Fruit fly (Drosophila melanogaster) whole organism, embryonic: Measurements from ENCODE around the gene CG15878.
A peak's percentile ranks its signal among the peaks of the same experiment; 100 is the strongest.

ENCODE experiments used
- Asciz ChIP-seq: fragments of 200-800 bp; sonication (Bioruptor generic); optimal IDR thresholded peaks from 2 replicates; lab custom pipeline; 2017; ENCODE audit warnings: missing biosample characterization, mild to moderate bottlenecking, missing genetic modification characterization, missing genetic modification reagents
- CG10209 ChIP-seq: fragments of 200-800 bp; sonication (Bioruptor generic); optimal IDR thresholded peaks from 3 replicates; lab custom pipeline; 2017; ENCODE audit warnings: missing biosample characterization, mild to moderate bottlenecking, missing genetic modification characterization, missing genetic modification reagents
- CG11093 ChIP-seq: fragments of 200-800 bp; sonication (Bioruptor generic); IDR thresholded peaks from 3 replicates; pipeline ENCODE4 v1.3.6; 2022; ENCODE audit warnings: missing biosample characterization, missing genetic modification characterization
- CG11398 ChIP-seq: fragments of 200-800 bp; sonication (Bioruptor generic); optimal IDR thresholded peaks from 2 replicates; lab custom pipeline; 2016; ENCODE audit warnings: missing biosample characterization, missing genetic modification characterization
- CG11456 ChIP-seq: fragments of 200-800 bp; sonication (Bioruptor generic); IDR thresholded peaks from 3 replicates; pipeline ENCODE4 v1.3.6; 2022; ENCODE audit warnings: missing biosample characterization, missing genetic modification characterization
- CG1233 ChIP-seq: fragments of 200-800 bp; sonication (Bioruptor generic); optimal IDR thresholded peaks from 4 replicates; lab custom pipeline; 2018; ENCODE audit warnings: missing biosample characterization, mild to moderate bottlenecking, missing genetic modification characterization
- CG12391 ChIP-seq: fragments of 200-800 bp; sonication (Bioruptor generic); optimal IDR thresholded peaks from 3 replicates; lab custom pipeline; 2018; ENCODE audit warnings: missing biosample characterization, mild to moderate bottlenecking, missing genetic modification characterization, moderate library complexity
- CG12769 ChIP-seq: fragments of 200-800 bp; sonication (Bioruptor generic); optimal IDR thresholded peaks from 2 replicates; lab custom pipeline; 2019; ENCODE audit warnings: missing biosample characterization, mild to moderate bottlenecking, missing genetic modification characterization, moderate library complexity
- CG15696 ChIP-seq: fragments of 200-800 bp; sonication (Bioruptor generic); optimal IDR thresholded peaks from 2 replicates; lab custom pipeline; 2019; ENCODE audit warnings: missing biosample characterization, mild to moderate bottlenecking, missing genetic modification characterization, moderate library complexity
- CG16815 ChIP-seq: fragments of 200-800 bp; sonication (Bioruptor generic); optimal IDR thresholded peaks from 3 replicates; lab custom pipeline; 2017; ENCODE audit warnings: missing biosample characterization, mild to moderate bottlenecking, missing genetic modification characterization
- CG3065 ChIP-seq: fragments of 200-800 bp; sonication (Bioruptor generic); optimal IDR thresholded peaks from 2 replicates; lab custom pipeline; 2016; ENCODE audit warnings: missing biosample characterization, missing genetic modification characterization
- CG32772 ChIP-seq: fragments of 200-800 bp; sonication (Bioruptor generic); IDR thresholded peaks from 2 replicates; pipeline ENCODE4 v1.3.6; 2022; ENCODE audit warnings: missing biosample characterization, missing genetic modification characterization
- CG3407 ChIP-seq: fragments of 200-800 bp; sonication (Bioruptor generic); optimal IDR thresholded peaks from 2 replicates; lab custom pipeline; 2018; ENCODE audit warnings: missing biosample characterization, mild to moderate bottlenecking, missing genetic modification characterization
- CG3726 ChIP-seq: fragments of 200-800 bp; sonication (Bioruptor generic); IDR thresholded peaks from 3 replicates; pipeline ENCODE4, ENCODE4 v1.3.6; 2022; ENCODE audit warnings: missing biosample characterization, missing genetic modification characterization
- CG4730 ChIP-seq: fragments of 200-800 bp; sonication (Bioruptor generic); IDR thresholded peaks from 2 replicates; pipeline ENCODE4 v1.3.6; 2022; ENCODE audit warnings: missing biosample characterization, missing genetic modification characterization
- CG5953 ChIP-seq: fragments of 200-800 bp; sonication (Bioruptor generic); IDR thresholded peaks from 2 replicates; pipeline ENCODE4 v1.3.6; 2022; ENCODE audit warnings: missing biosample characterization, missing genetic modification characterization
- CG6791 ChIP-seq: fragments of 200-800 bp; sonication (Bioruptor generic); IDR thresholded peaks from 3 replicates; pipeline ENCODE4 v1.3.6; 2022; ENCODE audit warnings: missing biosample characterization, missing genetic modification characterization; ENCODE audit not compliant: partially characterized antibody
- CG7357 ChIP-seq: fragments of 200-800 bp; sonication (Bioruptor generic); IDR thresholded peaks from 3 replicates; pipeline ENCODE4 v1.3.6; 2022; ENCODE audit warnings: missing biosample characterization, missing genetic modification characterization
- CG8089 ChIP-seq: fragments of 200-800 bp; sonication (Bioruptor generic); optimal IDR thresholded peaks from 3 replicates; lab custom pipeline; 2016; ENCODE audit warnings: missing biosample characterization, missing genetic modification characterization
- CG9215 ChIP-seq: fragments of 200-800 bp; sonication (Bioruptor generic); IDR thresholded peaks from 2 replicates; pipeline ENCODE4 v1.3.6; 2022; ENCODE audit warnings: missing biosample characterization, missing genetic modification characterization
- CG9876 ChIP-seq: fragments of 200-800 bp; sonication (Bioruptor generic); optimal IDR thresholded peaks from 2 replicates; lab custom pipeline; 2016; ENCODE audit warnings: missing biosample characterization, missing genetic modification characterization
- CkIIα-i1 ChIP-seq: fragments of 200-800 bp; sonication (Bioruptor generic); IDR thresholded peaks from 2 replicates; pipeline ENCODE4 v1.3.6; 2022; ENCODE audit warnings: missing biosample characterization, missing genetic modification characterization
- Dip2 ChIP-seq: fragments of 200-800 bp; sonication (Bioruptor generic); IDR thresholded peaks from 2 replicates; pipeline ENCODE4 v1.3.6; 2022; ENCODE audit warnings: missing biosample characterization, missing genetic modification characterization
- Dref ChIP-seq: fragments of 200-800 bp; sonication (Bioruptor generic); IDR thresholded peaks from 2 replicates; pipeline ENCODE4 v1.3.6; 2022; ENCODE audit warnings: missing biosample characterization, missing genetic modification characterization
- Fer1 ChIP-seq: fragments of 200-800 bp; sonication (Bioruptor generic); optimal IDR thresholded peaks from 2 replicates; lab custom pipeline; 2017; ENCODE audit warnings: missing biosample characterization, mild to moderate bottlenecking, missing genetic modification characterization
- Fer3 ChIP-seq: fragments of 200-800 bp; sonication (Bioruptor generic); optimal IDR thresholded peaks from 2 replicates; lab custom pipeline; 2018; ENCODE audit warnings: missing biosample characterization, mild to moderate bottlenecking, missing genetic modification characterization, moderate library complexity
- HmgZ ChIP-seq: fragments of 200-800 bp; sonication (Bioruptor generic); optimal IDR thresholded peaks from 2 replicates; lab custom pipeline; 2018; ENCODE audit warnings: missing biosample characterization, mild to moderate bottlenecking, missing genetic modification characterization
- MBD-R2 ChIP-seq: fragments of 200-800 bp; sonication (Bioruptor generic); IDR thresholded peaks from 2 replicates; pipeline ENCODE4 v1.3.6; 2022; ENCODE audit warnings: missing biosample characterization, missing genetic modification characterization
- Opbp ChIP-seq: fragments of 200-800 bp; sonication (Bioruptor generic); IDR thresholded peaks from 3 replicates; pipeline ENCODE4 v1.3.6; 2022; ENCODE audit warnings: missing biosample characterization, missing genetic modification characterization; ENCODE audit not compliant: partially characterized antibody
- Poxn ChIP-seq: fragments of 200-800 bp; sonication (Bioruptor generic); IDR thresholded peaks from 2 replicates; pipeline ENCODE4 v1.3.6; 2022; ENCODE audit warnings: missing biosample characterization, missing genetic modification characterization
- Rx ChIP-seq: fragments of 200-800 bp; sonication (Bioruptor generic); IDR thresholded peaks from 2 replicates; pipeline ENCODE4 v1.3.6; 2022; ENCODE audit warnings: missing biosample characterization, missing genetic modification characterization
- bsh ChIP-seq, 2 experiments: fragments of 200-800 bp; sonication (Bioruptor generic); optimal IDR thresholded peaks; 2 replicates each; lab custom pipeline; 2017 to 2018; ENCODE audit warnings: mild to moderate bottlenecking in 2 of 2, missing biosample characterization in 2 of 2, missing genetic modification characterization in 2 of 2, moderate library complexity in 1 of 2
- chm ChIP-seq: fragments of 200-800 bp; sonication (Bioruptor generic); IDR thresholded peaks from 2 replicates; pipeline ENCODE4 v1.3.6; 2022; ENCODE audit warnings: missing biosample characterization, missing genetic modification characterization
- corto ChIP-seq: fragments of 200-800 bp; sonication (Bioruptor generic); optimal IDR thresholded peaks from 2 replicates; lab custom pipeline; 2016; ENCODE audit warnings: missing biosample characterization, mild to moderate bottlenecking, missing genetic modification characterization, moderate library complexity
- dmrt11E ChIP-seq: fragments of 200-800 bp; sonication (Bioruptor generic); optimal IDR thresholded peaks from 3 replicates; lab custom pipeline; 2018; ENCODE audit warnings: missing biosample characterization, mild to moderate bottlenecking, missing genetic modification characterization, moderate library complexity
- gcm ChIP-seq: fragments of 200-800 bp; sonication (Bioruptor generic); optimal IDR thresholded peaks from 2 replicates; lab custom pipeline; 2019; ENCODE audit warnings: missing biosample characterization, mild to moderate bottlenecking, missing genetic modification characterization, moderate library complexity
- grn ChIP-seq: fragments of 200-800 bp; sonication (Bioruptor generic); optimal IDR thresholded peaks from 3 replicates; lab custom pipeline; 2017; ENCODE audit warnings: missing biosample characterization, missing genetic modification characterization
- inv ChIP-seq: fragments of 200-800 bp; sonication (Bioruptor generic); IDR thresholded peaks from 2 replicates; pipeline ENCODE4 v1.3.6; 2022; ENCODE audit warnings: missing biosample characterization, missing genetic modification characterization; ENCODE audit not compliant: partially characterized antibody
- nerfin-2 ChIP-seq: fragments of 200-800 bp; sonication (Bioruptor generic); IDR thresholded peaks from 2 replicates; pipeline ENCODE4 v1.3.6; 2022; ENCODE audit warnings: missing biosample characterization, missing genetic modification characterization; ENCODE audit not compliant: partially characterized antibody
- pros ChIP-seq: fragments of 200-800 bp; sonication (Bioruptor generic); optimal IDR thresholded peaks from 3 replicates; lab custom pipeline; 2019; ENCODE audit warnings: missing biosample characterization, mild to moderate bottlenecking, missing genetic modification characterization, moderate library complexity
- run ChIP-seq: fragments of 200-800 bp; sonication (Bioruptor generic); optimal IDR thresholded peaks from 3 replicates; lab custom pipeline; 2018; ENCODE audit warnings: missing biosample characterization, mild to moderate bottlenecking, missing genetic modification characterization
- scrt ChIP-seq: fragments of 200-800 bp; sonication (Bioruptor generic); optimal IDR thresholded peaks from 2 replicates; lab custom pipeline; 2018; ENCODE audit warnings: missing biosample characterization, mild to moderate bottlenecking, missing genetic modification characterization, moderate library complexity
- sisA ChIP-seq: fragments of 200-800 bp; sonication (Bioruptor generic); IDR thresholded peaks from 2 replicates; pipeline ENCODE4 v1.3.6; 2022; ENCODE audit warnings: missing biosample characterization, missing genetic modification characterization
- ssp ChIP-seq: fragments of 200-800 bp; sonication (Bioruptor generic); IDR thresholded peaks from 2 replicates; pipeline ENCODE4 v1.3.6; 2022; ENCODE audit warnings: missing biosample characterization, missing genetic modification characterization
- twi ChIP-seq: fragments of 200-800 bp; optimal IDR thresholded peaks from 2 replicates; lab custom pipeline; 2019; ENCODE audit warnings: missing biosample characterization, mild to moderate bottlenecking, missing genetic modification characterization, moderate library complexity
- zen2 ChIP-seq: fragments of 200-800 bp; sonication (Bioruptor generic); IDR thresholded peaks from 3 replicates; pipeline ENCODE4 v1.3.6; 2022; ENCODE audit warnings: missing biosample characterization, missing genetic modification characterization; ENCODE audit not compliant: partially characterized antibody

Gene CG15878

dm6 chr3L:2212403-2212802 lies at the start of gene CG15878:
CG15878 (minus strand) TSS chr3L:2212503.
- TF ChIP-seq CG11093 (GFP tag; lab: Robert Waterston, UW) (no peak), CG1233 (GFP tag; lab: Kevin White, UChicago) (no peak), CG16815 (GFP tag; lab: Kevin White, UChicago) (no peak), Dref (GFP tag; lab: Robert Waterston, UW) (no peak), CG4730 (no peak), CG3407 (GFP tag; lab: Kevin White, UChicago) (no peak), CG15696 (tag; lab: Kevin White, UChicago) (no peak), Asciz (GFP tag; lab: Kevin White, UChicago) (no peak)
- TF ChIP-seq, all 482 proteins: peak for 0

- TF ChIP-seq CG3726 (GFP tag; lab: Robert Waterston, UW) (0 out of 3 replicates have a peak, but pooled peaks have one; percentile 15), pros (GFP tag; lab: Kevin White, UChicago) (no peak), Opbp (GFP tag; lab: Robert Waterston, UW) (0 out of 3 replicates have a peak, but pooled peaks have one; percentile 20)
Observed at dm6 chr3L:2261282-2261681, 49.0 kb upstream of the CG15878 start.

DNA sequence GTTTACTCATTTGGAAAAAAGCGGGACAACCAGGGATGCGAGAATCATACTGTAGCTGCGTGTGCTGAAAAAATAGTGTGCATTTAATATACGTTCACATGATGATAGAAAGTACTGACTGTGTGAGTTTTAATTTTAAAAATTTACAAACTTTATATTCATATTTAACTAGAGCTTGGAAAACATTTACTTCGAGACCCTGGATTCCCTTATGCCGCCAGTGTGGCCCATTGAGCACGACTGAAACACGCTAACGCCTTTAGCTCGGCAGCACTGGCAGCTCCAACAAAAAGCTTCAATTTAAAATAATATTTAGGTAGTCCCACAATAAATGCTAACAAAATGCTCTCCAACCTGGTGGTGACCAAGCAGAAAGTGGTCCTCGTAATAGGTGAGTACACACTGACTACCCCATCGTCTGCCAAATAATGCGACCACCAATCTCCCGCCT lies 45.1 kb upstream of the CG15878 start, which contains the start of the genes CG1275 and Elp5:
CG1275 (minus strand) TSS at position 12 of the 451 bp plus-strand sequence.
Elp5 (plus strand) TSS at position 45 of the 451 bp plus-strand sequence.
- no peak for TF ChIP-seq CG6791 (GFP tag; lab: Robert Waterston, UW)
- TF ChIP-seq run (tag; lab: Kevin White, UChicago): peak; percentile 95
- peak; percentile 99 for TF ChIP-seq Fer3
- TF ChIP-seq CG3065 (GFP tag; lab: Kevin White, UChicago): peak; percentile 95
- TF ChIP-seq dmrt11E (tag; lab: Kevin White, UChicago): peak; percentile 96
- TF ChIP-seq CG7357 (GFP tag; lab: Robert Waterston, UW): peak; percentile 97
- TF ChIP-seq chm (GFP tag; lab: Robert Waterston, UW): peak; percentile 99
- TF ChIP-seq gcm (GFP tag; lab: Kevin White, UChicago): peak; percentile 97
- peak; percentile 99 for TF ChIP-seq sisA (GFP tag; lab: Robert Waterston, UW)
- TF ChIP-seq twi (tag; lab: Kevin White, UChicago): peak; percentile 95
- peak; percentile 98 for TF ChIP-seq CG12391 (tag; lab: Kevin White, UChicago)
- TF ChIP-seq Rx (GFP tag; lab: Robert Waterston, UW): peak; percentile 99
- peak; percentile 88 for TF ChIP-seq CG9876 (GFP tag; lab: Kevin White, UChicago)
- TF ChIP-seq grn (GFP tag; lab: Kevin White, UChicago): peak; percentile 77
- peak; percentile 84 for TF ChIP-seq scrt (GFP tag; lab: Kevin White, UChicago)
- TF ChIP-seq zen2: no peak
- peak; percentile 98 for TF ChIP-seq CG9215 (GFP tag; lab: Robert Waterston, UW)
- TF ChIP-seq CG5953 (GFP tag; lab: Robert Waterston, UW): peak; percentile 99
- TF ChIP-seq Fer1 (GFP tag; lab: Kevin White, UChicago): peak; percentile 94
- peak; percentile 100 for TF ChIP-seq MBD-R2 (GFP tag; lab: Robert Waterston, UW)
- TF ChIP-seq CG10209 (GFP tag; lab: Kevin White, UChicago): peak; percentile 98
- peak; percentile 97 for TF ChIP-seq CkIIα-i1 (GFP tag; lab: Robert Waterston, UW)
- TF ChIP-seq ssp: peak; percentile 95
- TF ChIP-seq CG12769 (tag; lab: Kevin White, UChicago): peak; percentile 98
- TF ChIP-seq HmgZ (tag; lab: Kevin White, UChicago): peak; percentile 98
- TF ChIP-seq bsh (GFP tag; optimal IDR thresholded peaks at IDR 0.05; lab: Kevin White, UChicago): peak; percentile 94 to 99
- peak; percentile 93 for TF ChIP-seq CG15696 (tag; lab: Kevin White, UChicago)
- peak; percentile 24; the same call in 1 of the 2 replicates for TF ChIP-seq inv
- peak; percentile 100 for TF ChIP-seq CG11456 (GFP tag; lab: Robert Waterston, UW)
- peak; percentile 94 for TF ChIP-seq CG8089
- TF ChIP-seq Dip2 (GFP tag; lab: Robert Waterston, UW): peak; percentile 81
- peak; percentile 92 for TF ChIP-seq CG11398 (GFP tag; lab: Kevin White, UChicago)
- peak; percentile 98 for TF ChIP-seq Poxn (GFP tag; lab: Robert Waterston, UW)
- TF ChIP-seq nerfin-2 (GFP tag; lab: Robert Waterston, UW): 0 out of 2 replicates have a peak, but pooled peaks have one; percentile 26
- peak; percentile 99 for TF ChIP-seq CG4730
- peak; percentile 100 for TF ChIP-seq CG32772
- TF ChIP-seq corto (GFP tag; lab: Kevin White, UChicago): peak; percentile 96
